Fruit fly (Drosophila melanogaster): Measurements from ENCODE around the gene CG46412.

CG46412 gene

dm6 chr3L:11563972-11564533 lies at the start of gene CG46412, which contains the start of gene CG33267:
Gene CG46412, minus strand, starts transcription at chr3L:11564072.
Gene CG33267, plus strand, starts transcription at chr3L:11564483.
- no peak for TF ChIP-seq CG32121 (GFP tag; IDR thresholded peaks at IDR 0.05)
- no peak for TF ChIP-seq Pif1B (GFP tag; optimal IDR thresholded peaks at IDR 0.05)
- no peak for TF ChIP-seq Ets98B (GFP tag; IDR thresholded peaks at IDR 0.05)
- TF ChIP-seq Pif1A (GFP tag; optimal IDR thresholded peaks at IDR 0.05): no peak
- TF ChIP-seq CG13204 (GFP tag; optimal IDR thresholded peaks at IDR 0.05): no peak
- TF ChIP-seq D1 (tag; optimal IDR thresholded peaks at IDR 0.05): no peak
- no peak for TF ChIP-seq gl (tag; optimal IDR thresholded peaks at IDR 0.05)
- no peak for TF ChIP-seq CG10348 (GFP tag; IDR thresholded peaks at IDR 0.05)

dm6 chr3L:11609835-11610234 lies 46.0 kb upstream of the CG46412 start, which contains the start of gene CG42832:
Gene CG42832, plus strand, starts transcription at chr3L:11610135.
- TF ChIP-seq CG14655 (GFP tag; optimal IDR thresholded peaks at IDR 0.05) (no peak), Ets98B (GFP tag; IDR thresholded peaks at IDR 0.05) (no peak), D1 (tag; optimal IDR thresholded peaks at IDR 0.05) (no peak), EcR (GFP tag; optimal IDR thresholded peaks at IDR 0.05) (no peak)

dm6 chr3L:11609153-11609809 lies 45.4 kb upstream of the CG46412 start, which contains the start of gene Duba:
Gene Duba, minus strand, starts transcription at chr3L:11609465.
- TF ChIP-seq CG34367 (tag; optimal IDR thresholded peaks at IDR 0.05) (no peak), Pif1B (GFP tag; optimal IDR thresholded peaks at IDR 0.05) (no peak), Ets98B (GFP tag; IDR thresholded peaks at IDR 0.05) (no peak), CG13204 (GFP tag; optimal IDR thresholded peaks at IDR 0.05) (no peak), CG12605 (GFP tag; IDR thresholded peaks at IDR 0.05) (no peak), Snoo (tag; optimal IDR thresholded peaks at IDR 0.05) (no peak), CG17806 (tag; optimal IDR thresholded peaks at IDR 0.05) (no peak), Pif1A (GFP tag; optimal IDR thresholded peaks at IDR 0.05) (no peak), D1 (tag; optimal IDR thresholded peaks at IDR 0.05) (peak; percentile 18), CG15710 (tag; optimal IDR thresholded peaks at IDR 0.05) (peak; percentile 9)

- TF ChIP-seq Snoo (tag; optimal IDR thresholded peaks at IDR 0.05) (no peak), CG17806 (tag; optimal IDR thresholded peaks at IDR 0.05) (no peak), Ets98B (GFP tag; IDR thresholded peaks at IDR 0.05) (no peak), CG15710 (tag; optimal IDR thresholded peaks at IDR 0.05) (no peak), CG12605 (GFP tag; IDR thresholded peaks at IDR 0.05) (no peak), D1 (tag; optimal IDR thresholded peaks at IDR 0.05) (no peak), CG9948 (tag; optimal IDR thresholded peaks at IDR 0.05) (no peak), rn (GFP tag; IDR thresholded peaks at IDR 0.05) (no peak), CG4496 (GFP tag; IDR thresholded peaks at IDR 0.05) (no peak), CG32121 (GFP tag; IDR thresholded peaks at IDR 0.05) (no peak), EcR (GFP tag; optimal IDR thresholded peaks at IDR 0.05) (no peak), CG8301 (tag; optimal IDR thresholded peaks at IDR 0.05) (no peak), Pif1B (GFP tag; optimal IDR thresholded peaks at IDR 0.05) (no peak), CG13204 (GFP tag; optimal IDR thresholded peaks at IDR 0.05) (no peak), Pif1A (GFP tag; optimal IDR thresholded peaks at IDR 0.05) (no peak)
Measured at dm6 chr3L:11604227-11604626, 40.4 kb upstream of the CG46412 start.

- TF ChIP-seq Snoo (tag; optimal IDR thresholded peaks at IDR 0.05) (no peak), EcR (GFP tag; optimal IDR thresholded peaks at IDR 0.05) (no peak), CG12605 (GFP tag; IDR thresholded peaks at IDR 0.05) (no peak), CG14655 (GFP tag; optimal IDR thresholded peaks at IDR 0.05) (no peak), CG17806 (tag; optimal IDR thresholded peaks at IDR 0.05) (no peak), CG4496 (GFP tag; IDR thresholded peaks at IDR 0.05) (no peak), Ets98B (GFP tag; IDR thresholded peaks at IDR 0.05) (no peak), CG34367 (tag; optimal IDR thresholded peaks at IDR 0.05) (no peak), CG15710 (tag; optimal IDR thresholded peaks at IDR 0.05) (no peak), fd96Ca (GFP tag; IDR thresholded peaks at IDR 0.05) (no peak), CG9948 (tag; optimal IDR thresholded peaks at IDR 0.05) (no peak), Pif1B (GFP tag; optimal IDR thresholded peaks at IDR 0.05) (no peak), CG32121 (GFP tag; IDR thresholded peaks at IDR 0.05) (no peak), rn (GFP tag; IDR thresholded peaks at IDR 0.05) (no peak)
Measured at dm6 chr3L:11602040-11602439, 38.2 kb upstream of the CG46412 start.

- 0 out of 2 replicates have a peak, but pooled peaks have one; percentile 8 for TF ChIP-seq Ets98B (GFP tag; IDR thresholded peaks at IDR 0.05)
- TF ChIP-seq CG15710 (tag; optimal IDR thresholded peaks at IDR 0.05): no peak
- TF ChIP-seq CG9948 (tag; optimal IDR thresholded peaks at IDR 0.05): no peak
- TF ChIP-seq fd96Ca (GFP tag; IDR thresholded peaks at IDR 0.05): 0 out of 3 replicates have a peak, but pooled peaks have one; percentile 16
- TF ChIP-seq CG32121 (GFP tag; IDR thresholded peaks at IDR 0.05): peak; percentile 28; the same call in 1 of the 2 replicates
- TF ChIP-seq rn (GFP tag; IDR thresholded peaks at IDR 0.05): no peak
- TF ChIP-seq EcR (GFP tag; optimal IDR thresholded peaks at IDR 0.05): no peak
- TF ChIP-seq Snoo (tag; optimal IDR thresholded peaks at IDR 0.05): no peak
- TF ChIP-seq Pif1A (GFP tag; optimal IDR thresholded peaks at IDR 0.05): no peak
- TF ChIP-seq Pif1B (GFP tag; optimal IDR thresholded peaks at IDR 0.05): no peak
- no peak for TF ChIP-seq CG34367 (tag; optimal IDR thresholded peaks at IDR 0.05)
- TF ChIP-seq CG8159 (tag; optimal IDR thresholded peaks at IDR 0.05): no peak
- TF ChIP-seq CG8301 (tag; optimal IDR thresholded peaks at IDR 0.05): no peak
- peak; percentile 44; the same call in 1 of the 3 replicates for TF ChIP-seq CG4496 (GFP tag; IDR thresholded peaks at IDR 0.05)
- TF ChIP-seq gl (tag; optimal IDR thresholded peaks at IDR 0.05): no peak
- no peak for TF ChIP-seq CG10348 (GFP tag; IDR thresholded peaks at IDR 0.05)
- TF ChIP-seq CG17806 (tag; optimal IDR thresholded peaks at IDR 0.05): no peak
Measured at dm6 chr3L:11601133-11601532, 37.3 kb upstream of the CG46412 start.

Data from whole organism, pupa.